Worm (Caenorhabditis elegans) whole organism, young adult: Measurements from ENCODE around the gene gcy-31.

Experiments
- F10E7.11 ChIP-seq: sonication (generic microtip); optimal IDR thresholded peaks from 2 replicates; lab custom pipeline; 2017; ENCODE audit warnings: mild to moderate bottlenecking, missing genetic modification characterization, moderate library complexity, missing compliant biosample characterization
- K11D2.4 ChIP-seq: fragments of 200-800 bp; sonication (Bioruptor generic); IDR thresholded peaks from 2 replicates; pipeline ENCODE4 v1.3.6; 2022; ENCODE audit warnings: missing genetic modification reagents, missing genetic modification characterization, missing compliant biosample characterization
- K12H6.12 ChIP-seq: fragments of 200-800 bp; sonication (Bioruptor generic); optimal IDR thresholded peaks from 2 replicates; lab custom pipeline; 2018; ENCODE audit warnings: mild to moderate bottlenecking, missing genetic modification characterization, missing compliant biosample characterization
- Y53F4B.3 ChIP-seq: fragments of 200-800 bp; sonication (Bioruptor generic); IDR thresholded peaks from 2 replicates; pipeline ENCODE4 v1.3.6; 2022; ENCODE audit warnings: missing genetic modification reagents, missing genetic modification characterization, missing compliant biosample characterization
- Y56A3A.18 ChIP-seq: fragments of 200-800 bp; sonication (Bioruptor generic); IDR thresholded peaks from 2 replicates; pipeline ENCODE4 v1.3.6; 2022; ENCODE audit warnings: missing genetic modification reagents, missing genetic modification characterization, missing compliant biosample characterization
- Y67H2A.10 ChIP-seq: fragments of 200-800 bp; sonication (Bioruptor generic); conservative IDR thresholded peaks from 2 replicates; pipeline ENCODE4 v1.3.6; 2022; ENCODE audit warnings: missing genetic modification reagents, missing genetic modification characterization, missing compliant biosample characterization
- ZK185.1 ChIP-seq: sonication (generic microtip); optimal IDR thresholded peaks from 2 replicates; lab custom pipeline; 2016; ENCODE audit warnings: mild to moderate bottlenecking, missing genetic modification characterization, missing compliant biosample characterization; ENCODE audit not compliant: poor library complexity, severe bottlenecking
- akir-1 ChIP-seq: fragments of 200-800 bp; sonication (Bioruptor generic); optimal IDR thresholded peaks from 2 replicates; lab custom pipeline; 2018; ENCODE audit warnings: mild to moderate bottlenecking, missing genetic modification characterization, moderate library complexity, missing compliant biosample characterization
- aptf-2 ChIP-seq: fragments of 200-800 bp; sonication (Bioruptor generic); conservative IDR thresholded peaks from 2 replicates; pipeline ENCODE4 v1.3.6; 2022; ENCODE audit warnings: missing genetic modification reagents, missing genetic modification characterization, missing compliant biosample characterization
- athp-1 ChIP-seq: sonication (generic microtip); optimal IDR thresholded peaks from 2 replicates; lab custom pipeline; 2017; ENCODE audit warnings: mild to moderate bottlenecking, missing genetic modification characterization, missing compliant biosample characterization
- attf-5 ChIP-seq: fragments of 200-800 bp; sonication (Bioruptor generic); optimal IDR thresholded peaks from 2 replicates; lab custom pipeline; 2018; ENCODE audit warnings: mild to moderate bottlenecking, missing genetic modification characterization, missing compliant biosample characterization
- bed-2 ChIP-seq: fragments of 200-800 bp; sonication (Bioruptor generic); IDR thresholded peaks from 2 replicates; pipeline ENCODE4 v1.3.6; 2022; ENCODE audit warnings: missing genetic modification reagents, missing genetic modification characterization, missing compliant biosample characterization
- cebp-2 ChIP-seq: fragments of 200-800 bp; sonication (Bioruptor generic); IDR thresholded peaks from 2 replicates; pipeline ENCODE4 v1.3.6; 2022; ENCODE audit warnings: missing genetic modification characterization, missing compliant biosample characterization
- ceh-27 ChIP-seq: fragments of 200-800 bp; sonication (Bioruptor generic); optimal IDR thresholded peaks from 2 replicates; lab custom pipeline; 2018; ENCODE audit warnings: mild to moderate bottlenecking, missing genetic modification characterization, moderate library complexity, missing compliant biosample characterization
- ceh-58 ChIP-seq: fragments of 200-800 bp; sonication (Bioruptor generic); IDR thresholded peaks from 2 replicates; pipeline ENCODE4 v1.3.6; 2022; ENCODE audit warnings: missing genetic modification characterization, missing compliant biosample characterization
- dpl-1 ChIP-seq: fragments of 150-350 bp; optimal IDR thresholded peaks from 2 replicates; lab custom pipeline; 2014; ENCODE audit warnings: missing biosample characterization, missing genetic modification reagents, missing genetic modification characterization
- efl-1 ChIP-seq: fragments of 150-350 bp; optimal IDR thresholded peaks from 2 replicates; lab custom pipeline; 2014; ENCODE audit warnings: missing biosample characterization, missing genetic modification reagents, missing genetic modification characterization
- egrh-3 ChIP-seq: fragments of 200-800 bp; sonication (Bioruptor generic); IDR thresholded peaks from 2 replicates; pipeline ENCODE4 v1.3.6; 2022; ENCODE audit warnings: missing genetic modification reagents, missing genetic modification characterization, missing compliant biosample characterization
- gei-17 ChIP-seq: fragments of 200-800 bp; sonication (Bioruptor generic); optimal IDR thresholded peaks from 2 replicates; lab custom pipeline; 2018; ENCODE audit warnings: mild to moderate bottlenecking, missing genetic modification characterization, missing compliant biosample characterization
- hmg-1.2 ChIP-seq: fragments of 200-800 bp; sonication (Bioruptor generic); IDR thresholded peaks from 2 replicates; pipeline ENCODE4 v1.3.6; 2022; ENCODE audit warnings: missing genetic modification reagents, missing genetic modification characterization, missing compliant biosample characterization
- lin-35 ChIP-seq, 3 experiments: fragments of 150-350 bp in 2 of 3; sonication (generic microtip) in 1 of 3; optimal IDR thresholded peaks; 2 replicates each; lab custom pipeline; 2014 to 2018; ENCODE audit warnings: missing biosample characterization in 3 of 3, missing genetic modification characterization in 3 of 3, missing genetic modification reagents in 3 of 3
- lin-40 ChIP-seq: sonication (generic microtip); optimal IDR thresholded peaks from 2 replicates; lab custom pipeline; 2016; ENCODE audit warnings: missing genetic modification characterization, mild to moderate bottlenecking, missing compliant biosample characterization, missing genotype, missing genetic modification reagents
- lin-54 ChIP-seq: fragments of 200-800 bp; sonication (Bioruptor generic); optimal IDR thresholded peaks from 2 replicates; lab custom pipeline; 2018; ENCODE audit warnings: mild to moderate bottlenecking, missing genetic modification characterization, missing compliant biosample characterization
- madf-6 ChIP-seq: fragments of 200-800 bp; sonication (Bioruptor generic); IDR thresholded peaks from 2 replicates; pipeline ENCODE4 v1.3.6; 2022; ENCODE audit warnings: missing genetic modification reagents, missing genetic modification characterization, missing compliant biosample characterization
- mcd-1 ChIP-seq: fragments of 200-800 bp; sonication (Bioruptor generic); IDR thresholded peaks from 2 replicates; pipeline ENCODE4 v1.3.6; 2022; ENCODE audit warnings: missing genetic modification reagents, missing genetic modification characterization, missing compliant biosample characterization
- nfyb-1 ChIP-seq: fragments of 200-800 bp; sonication (Bioruptor generic); IDR thresholded peaks from 2 replicates; pipeline ENCODE4 v1.3.6; 2022; ENCODE audit warnings: missing genetic modification reagents, missing genetic modification characterization, missing compliant biosample characterization
- rpc-1 ChIP-seq, 2 experiments: fragments of 150-350 bp in 1 of 2; sonication (generic microtip) in 1 of 2; optimal IDR thresholded peaks; 2 replicates each; lab custom pipeline; 2014 to 2018; ENCODE audit warnings: missing biosample characterization in 1 of 2, missing genetic modification characterization in 1 of 2, missing genetic modification reagents in 1 of 2, missing genotype in 1 of 2
- snpc-3.4 ChIP-seq: sonication (generic microtip); optimal IDR thresholded peaks from 2 replicates; lab custom pipeline; 2017; ENCODE audit warnings: missing genetic modification characterization, mild to moderate bottlenecking, missing compliant biosample characterization, antibody characterized with exemption, moderate library complexity, missing genotype, missing genetic modification reagents
- tbp1 ChIP-seq: fragments of 200-800 bp; sonication (Bioruptor generic); optimal IDR thresholded peaks from 2 replicates; lab custom pipeline; 2018; ENCODE audit warnings: mild to moderate bottlenecking, missing genetic modification characterization, missing compliant biosample characterization
- xnd-1 ChIP-seq: sonication (generic microtip); optimal IDR thresholded peaks from 2 replicates; lab custom pipeline; 2016; ENCODE audit warnings: missing genotype, missing genetic modification reagents, missing genetic modification characterization, missing compliant biosample characterization
- zfh-2 ChIP-seq: fragments of 200-800 bp; sonication (Bioruptor generic); conservative IDR thresholded peaks from 2 replicates; pipeline ENCODE4 v1.3.6; 2022; ENCODE audit warnings: missing genetic modification reagents, missing genetic modification characterization, missing compliant biosample characterization
- zim-3 ChIP-seq: sonication (generic microtip); optimal IDR thresholded peaks from 2 replicates; lab custom pipeline; 2017; ENCODE audit warnings: mild to moderate bottlenecking, missing genetic modification characterization, moderate library complexity, missing compliant biosample characterization
- ztf-18 ChIP-seq: sonication (generic microtip); optimal IDR thresholded peaks from 2 replicates; lab custom pipeline; 2016; ENCODE audit warnings: missing genotype, mild to moderate bottlenecking, missing genetic modification characterization, missing compliant biosample characterization
- ztf-22 ChIP-seq: fragments of 200-800 bp; sonication (Bioruptor generic); optimal IDR thresholded peaks from 2 replicates; lab custom pipeline; 2018; ENCODE audit warnings: mild to moderate bottlenecking, missing genetic modification characterization, moderate library complexity, missing compliant biosample characterization
- ztf-26 ChIP-seq: sonication (generic microtip); optimal IDR thresholded peaks from 2 replicates; lab custom pipeline; 2017; ENCODE audit warnings: missing genetic modification characterization, missing compliant biosample characterization

gcy-31 gene

DNA sequence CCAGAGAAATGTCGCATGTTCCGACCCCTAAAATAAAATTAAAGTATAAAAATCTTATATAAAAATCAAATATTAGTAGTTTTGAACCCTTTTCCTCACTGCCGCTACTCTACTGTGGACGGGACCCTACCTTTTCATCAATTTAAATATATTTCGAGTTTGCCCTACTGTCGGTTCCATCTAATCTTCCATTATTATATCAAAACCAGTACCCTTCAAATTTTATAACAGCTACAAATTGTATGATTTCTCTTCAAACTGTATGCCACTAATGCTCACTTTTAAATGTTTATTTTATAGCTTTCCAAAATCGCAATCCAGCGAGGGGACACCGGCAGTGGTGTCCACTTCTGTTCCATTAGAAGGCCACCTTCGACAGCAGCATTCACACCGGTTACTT is 32.3 kb downstream of the gcy-31 start, which contains the start of gene C43H6.6:
Gene C43H6.6 (plus strand): TSS at position 301 of the 400 bp plus-strand sequence.
- TF ChIP-seq Y53F4B.3 (GFP tag; lab: Robert Waterston, UW) (no peak), athp-1 (tag; lab: Kevin White, UChicago) (no peak), akir-1 (GFP tag; lab: Kevin White, UChicago) (no peak), rpc-1 (optimal IDR thresholded peaks at IDR 0.05; lab: Kevin White, UChicago) (no peak), rpc-1 (tag; optimal IDR thresholded peaks at IDR 0.05; lab: Kevin White, UChicago) (no peak), ztf-26 (tag; lab: Kevin White, UChicago) (no peak), ztf-22 (GFP tag; lab: Kevin White, UChicago) (no peak), mcd-1 (GFP tag; lab: Robert Waterston, UW) (no peak)

DNA sequence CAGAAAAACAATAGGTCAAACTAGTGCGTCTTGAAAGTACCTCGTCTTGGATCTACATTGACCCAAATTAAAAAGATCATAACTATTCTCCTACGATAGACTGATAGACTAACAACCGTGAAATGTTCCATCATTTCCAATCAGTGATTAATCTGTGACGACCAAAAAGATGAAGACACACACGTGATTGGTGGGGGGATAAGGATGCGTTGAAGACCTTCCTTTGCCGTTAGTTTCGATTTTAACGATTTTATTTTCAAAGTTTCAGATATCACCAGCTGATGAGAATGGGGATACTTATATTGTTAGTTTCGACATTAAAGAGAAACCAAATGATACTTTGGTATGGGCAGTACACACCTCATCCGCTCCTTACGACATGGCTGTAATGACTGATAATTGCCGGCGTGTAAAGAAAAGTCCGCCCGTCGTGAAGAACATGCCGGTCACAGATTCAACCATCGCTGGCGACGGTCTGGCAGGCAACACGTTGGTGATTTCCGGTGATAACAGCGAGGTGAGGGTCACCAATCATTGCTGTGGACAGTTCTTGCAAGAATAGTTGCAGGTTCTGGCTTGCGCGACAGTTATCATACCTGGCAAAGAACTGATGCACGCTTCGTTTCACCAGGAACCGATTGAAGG is 40.3 kb downstream of the gcy-31 start:
- TF ChIP-seq nfyb-1 (GFP tag; lab: Robert Waterston, UW) (0 out of 2 replicates have a peak, but pooled peaks have one; percentile 15), K12H6.12 (tag; lab: Kevin White, UChicago) (no peak)

DNA sequence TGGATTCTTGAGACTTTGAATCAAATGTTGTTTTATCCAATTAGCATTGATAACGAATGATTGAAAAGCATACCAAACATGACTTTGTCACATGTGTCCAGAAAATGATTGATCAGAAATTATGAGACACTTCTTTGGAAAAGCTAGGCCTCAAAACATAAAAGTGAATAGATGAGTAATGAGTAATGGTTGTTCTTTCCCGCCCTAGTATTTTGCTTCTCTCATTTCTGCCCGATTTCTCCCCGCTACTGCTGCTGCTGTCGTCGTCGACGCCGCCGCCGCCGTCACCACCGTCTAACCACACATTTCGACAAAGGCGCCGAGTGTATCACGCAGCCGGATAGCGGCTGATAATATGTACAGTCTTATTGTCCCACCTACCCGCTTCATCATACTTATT is 41.9 kb downstream of the gcy-31 start, which contains the start of gene F47G3.1:
Gene F47G3.1 (plus strand): TSS at position 301 of the 400 bp plus-strand sequence.
- TF ChIP-seq egrh-3 (GFP tag; lab: Robert Waterston, UW) (no peak), ztf-18 (tag; lab: Kevin White, UChicago) (no peak), Y67H2A.10 (GFP tag; lab: Robert Waterston, UW) (no peak), zfh-2 (peak; percentile 45; the same call in 1 of the 2 replicates), gei-17 (no peak)

DNA sequence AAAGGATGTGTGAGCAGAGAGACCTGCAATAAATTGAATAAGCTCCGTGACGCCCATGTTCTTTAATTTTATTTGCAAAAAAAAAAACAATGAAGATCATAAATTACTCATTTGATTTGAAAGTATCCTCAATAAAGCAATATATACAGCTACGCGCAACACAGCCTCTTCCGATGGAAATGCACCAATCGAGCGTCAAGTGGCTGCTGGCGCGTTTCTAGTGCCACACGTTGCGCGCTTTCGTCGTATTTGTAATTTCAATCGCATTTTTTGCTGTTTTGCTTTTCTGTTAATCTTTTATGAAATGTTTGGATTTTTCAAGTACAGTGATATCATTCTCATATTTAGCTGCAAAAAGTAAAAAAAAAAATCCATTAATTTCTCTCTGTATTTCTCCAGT is 45.1 kb downstream of the gcy-31 start:
- TF ChIP-seq Y56A3A.18 (GFP tag; lab: Robert Waterston, UW) = 0 out of 2 replicates have a peak, but pooled peaks have one; percentile 13
- TF ChIP-seq lin-35 (GFP tag; optimal IDR thresholded peaks at IDR 0.05; lab: Kevin White, UChicago) = peak in 1 of 3 experiments; percentile 27
- TF ChIP-seq cebp-2 (GFP tag; lab: Robert Waterston, UW) = no peak
- no peak for TF ChIP-seq athp-1 (tag; lab: Kevin White, UChicago)
- TF ChIP-seq tbp1 (GFP tag; lab: Kevin White, UChicago) = peak; percentile 2
- TF ChIP-seq K12H6.12 (tag; lab: Kevin White, UChicago) = peak; percentile 3
- TF ChIP-seq ztf-18 (tag; lab: Kevin White, UChicago) = peak; percentile 91
- TF ChIP-seq hmg-1.2 = peak; percentile 33
- TF ChIP-seq lin-40 (tag; lab: Kevin White, UChicago) = peak; percentile 54
- no peak for TF ChIP-seq xnd-1 (tag; lab: Kevin White, UChicago)
- peak; percentile 29 for TF ChIP-seq ZK185.1 (tag; lab: Kevin White, UChicago)
- TF ChIP-seq attf-5 (GFP tag; lab: Kevin White, UChicago) = peak; percentile 1
- peak; percentile 32 for TF ChIP-seq ztf-26 (tag; lab: Kevin White, UChicago)
- no peak for TF ChIP-seq lin-54 (GFP tag; lab: Kevin White, UChicago)

DNA sequence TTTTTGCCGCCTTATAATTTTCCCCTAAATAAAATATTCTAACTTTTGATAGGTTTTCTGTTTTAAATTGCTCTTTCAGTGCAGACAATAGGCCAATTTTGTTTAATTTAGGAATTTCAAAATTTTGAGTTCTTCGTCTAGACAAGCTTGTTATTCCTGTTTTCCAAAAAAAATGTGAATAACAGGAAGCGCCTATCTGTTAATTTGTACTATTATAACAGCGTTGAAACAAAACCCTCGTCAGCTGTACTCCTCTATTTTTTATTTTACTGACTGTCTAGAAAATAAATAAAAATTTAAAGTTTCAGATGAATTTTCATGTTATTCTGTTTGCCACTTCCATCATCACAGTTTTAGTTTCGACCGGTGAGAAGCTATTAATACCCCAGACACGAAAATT is 46.0 kb downstream of the gcy-31 start, which contains the start of gene F47G3.4:
Gene F47G3.4 (plus strand): TSS at position 301 of the 400 bp plus-strand sequence.
- TF ChIP-seq ceh-27 (GFP tag; lab: Kevin White, UChicago) = no peak
- TF ChIP-seq efl-1 (GFP tag; lab: Kevin White, UChicago) = no peak
- no peak for TF ChIP-seq athp-1 (tag; lab: Kevin White, UChicago)
- no peak for TF ChIP-seq aptf-2 (GFP tag; lab: Robert Waterston, UW)
- no peak for TF ChIP-seq zim-3 (tag; lab: Kevin White, UChicago)
- no peak for TF ChIP-seq hmg-1.2
- no peak for TF ChIP-seq bed-2 (GFP tag; lab: Robert Waterston, UW)
- no peak for TF ChIP-seq K11D2.4
- no peak for TF ChIP-seq ceh-58 (GFP tag; lab: Robert Waterston, UW)
- no peak for TF ChIP-seq madf-6 (GFP tag; lab: Robert Waterston, UW)
- TF ChIP-seq dpl-1 (GFP tag; lab: Kevin White, UChicago) = no peak
- TF ChIP-seq F10E7.11 (tag; lab: Kevin White, UChicago) = no peak
- TF ChIP-seq snpc-3.4 = no peak
